Worm (Caenorhabditis elegans): Measurements from ENCODE around the gene C05C12.4.
"Not testable (repeated sequence)": the region's sequence is repeated elsewhere in the genome, so short reads cannot be mapped to it uniquely, and the experiment has no call there.

Gene C05C12.4

DNA sequence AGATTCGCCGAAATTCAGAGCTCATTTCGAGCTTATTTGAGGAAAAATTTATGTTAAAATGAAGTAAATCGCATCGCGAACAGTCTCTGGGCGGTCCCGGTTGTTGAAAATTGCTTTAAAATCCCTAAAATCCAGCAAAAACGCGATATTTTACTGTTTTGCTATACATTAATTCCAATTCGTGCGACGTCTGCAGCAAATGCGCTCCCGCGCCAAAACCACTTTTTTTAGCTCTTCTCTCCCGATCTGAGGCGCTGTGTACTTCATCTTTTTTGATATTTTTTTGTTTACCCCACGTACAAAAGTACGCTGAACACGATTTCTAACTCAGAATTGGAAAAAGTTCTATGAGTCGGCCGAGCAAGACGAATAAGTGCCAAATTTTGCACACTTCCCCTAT lies 48.9 kb downstream of the C05C12.4 start, which contains the start of gene R07H5.16:
R07H5.16 (plus strand) TSS at position 348 of the 400 bp plus-strand sequence.
- TF ChIP-seq unc-62 (GFP tag; optimal IDR thresholded peaks at IDR 0.05) = not testable (repeated sequence)

Measured in whole organism, dauer.